Worm (Caenorhabditis elegans): Measurements from ENCODE around the gene F26F12.8.

ce11 chrV:5816470-5817061 lies 45.8 kb downstream of the F26F12.8 start:
- TF ChIP-seq Y105C5A.15 (GFP tag; IDR thresholded peaks at IDR 0.05): no peak
- TF ChIP-seq lin-39 (tag; optimal IDR thresholded peaks at IDR 0.05): no peak
- no peak for TF ChIP-seq egl-27 (tag; optimal IDR thresholded peaks at IDR 0.05)
- TF ChIP-seq nhr-237 (tag; optimal IDR thresholded peaks at IDR 0.05): no peak
- TF ChIP-seq lir-3 (tag; optimal IDR thresholded peaks at IDR 0.05): no peak

All from whole organism, L4 larva.